Fruit fly (Drosophila melanogaster): ENCODE measurements around the gene grn.

dm6 chr3R:8106909-8107841, 74.1 kb downstream of the grn start:
- TF ChIP-seq Ets96B (tag; optimal IDR thresholded peaks at IDR 0.05) (peak; percentile 8), CG6808 (GFP tag; optimal IDR thresholded peaks at IDR 0.05) (no peak), OdsH (GFP tag; optimal IDR thresholded peaks at IDR 0.05) (peak; percentile 60), CG1621 (tag; optimal IDR thresholded peaks at IDR 0.05) (no peak), salr (GFP tag; optimal IDR thresholded peaks at IDR 0.05) (peak in 1 of 2 experiments; percentile 21), lz (GFP tag; optimal IDR thresholded peaks at IDR 0.05) (no peak), CG8632 (GFP tag; optimal IDR thresholded peaks at IDR 0.05) (no peak)

Measured in whole organism, prepupa.